Fruit fly (Drosophila melanogaster) whole organism, prepupa: ENCODE data around the gene Meltrin.

Experiments used
- CG10631 ChIP-seq: fragments of 200-800 bp; sonication (Bioruptor generic); optimal IDR thresholded peaks from 2 replicates; lab custom pipeline; 2016; ENCODE audit warnings: missing biosample characterization, missing genetic modification characterization
- CG10669 ChIP-seq: fragments of 200-800 bp; sonication (Bioruptor generic); optimal IDR thresholded peaks from 3 replicates; lab custom pipeline; 2018; ENCODE audit warnings: missing biosample characterization, mild to moderate bottlenecking, missing genetic modification characterization, moderate library complexity
- CG11762 ChIP-seq: fragments of 200-800 bp; sonication (Bioruptor generic); optimal IDR thresholded peaks from 3 replicates; lab custom pipeline; 2016; ENCODE audit warnings: missing biosample characterization, missing genetic modification characterization; ENCODE audit not compliant: insufficient read depth
- CG11902 ChIP-seq: fragments of 200-800 bp; sonication (Bioruptor generic); optimal IDR thresholded peaks from 3 replicates; lab custom pipeline; 2016; ENCODE audit warnings: missing biosample characterization, missing genetic modification characterization
- CG1621 ChIP-seq: fragments of 200-800 bp; sonication (Bioruptor generic); optimal IDR thresholded peaks from 3 replicates; lab custom pipeline; 2018; ENCODE audit warnings: missing biosample characterization, mild to moderate bottlenecking, missing genetic modification characterization
- CG16779 ChIP-seq: fragments of 200-800 bp; sonication (Bioruptor generic); optimal IDR thresholded peaks from 3 replicates; lab custom pipeline; 2017; ENCODE audit warnings: missing biosample characterization, mild to moderate bottlenecking, missing genetic modification characterization
- CG31627 ChIP-seq: fragments of 200-800 bp; sonication (Bioruptor generic); optimal IDR thresholded peaks from 3 replicates; lab custom pipeline; 2016; ENCODE audit warnings: missing biosample characterization, missing genetic modification characterization
- CG32006 ChIP-seq: fragments of 200-800 bp; sonication (Bioruptor generic); optimal IDR thresholded peaks from 3 replicates; lab custom pipeline; 2017; ENCODE audit warnings: missing biosample characterization, mild to moderate bottlenecking, missing genetic modification characterization
- CG6163 ChIP-seq: fragments of 200-800 bp; sonication (Bioruptor generic); IDR thresholded peaks from 3 replicates; pipeline ENCODE4 v1.3.6; 2022; ENCODE audit warnings: missing biosample characterization, missing genetic modification characterization
- CG6808 ChIP-seq: fragments of 200-800 bp; sonication (Bioruptor generic); optimal IDR thresholded peaks from 3 replicates; lab custom pipeline; 2017; ENCODE audit warnings: missing biosample characterization, missing genetic modification characterization, mild to moderate bottlenecking, moderate library complexity, missing genetic modification reagents
- CG7368 ChIP-seq: fragments of 200-800 bp; sonication (Bioruptor generic); optimal IDR thresholded peaks from 3 replicates; lab custom pipeline; 2016; ENCODE audit warnings: missing biosample characterization, missing genetic modification characterization
- CG8319 ChIP-seq: fragments of 200-800 bp; sonication (Bioruptor generic); optimal IDR thresholded peaks from 3 replicates; lab custom pipeline; 2016; ENCODE audit warnings: missing biosample characterization, missing genetic modification characterization
- CG8632 ChIP-seq: fragments of 200-800 bp; sonication (Bioruptor generic); optimal IDR thresholded peaks from 3 replicates; lab custom pipeline; 2016; ENCODE audit warnings: missing biosample characterization, missing genetic modification characterization
- CG9139 ChIP-seq: fragments of 200-800 bp; sonication (Bioruptor generic); optimal IDR thresholded peaks from 3 replicates; lab custom pipeline; 2017; ENCODE audit warnings: missing biosample characterization, mild to moderate bottlenecking, missing genetic modification characterization
- Eip75B ChIP-seq: fragments of 200-800 bp; sonication (Bioruptor generic); optimal IDR thresholded peaks from 3 replicates; lab custom pipeline; 2016; ENCODE audit warnings: missing biosample characterization, missing genetic modification characterization
- Eip78C ChIP-seq: fragments of 200-800 bp; sonication (Bioruptor generic); peaks from one replicate; lab custom pipeline; 2016; ENCODE audit warnings: missing biosample characterization, missing genetic modification characterization
- Eip93F ChIP-seq: fragments of 200-800 bp; sonication (Bioruptor generic); optimal IDR thresholded peaks from 2 replicates; lab custom pipeline; 2016; ENCODE audit warnings: missing biosample characterization, mild to moderate bottlenecking, missing genetic modification characterization
- Ets21C ChIP-seq: fragments of 200-800 bp; sonication (Bioruptor generic); optimal IDR thresholded peaks from 3 replicates; lab custom pipeline; 2016; ENCODE audit warnings: missing biosample characterization, missing genetic modification characterization
- Ets96B ChIP-seq: fragments of 200-800 bp; optimal IDR thresholded peaks from 2 replicates; lab custom pipeline; 2019; ENCODE audit warnings: missing biosample characterization, mild to moderate bottlenecking, missing genetic modification characterization, moderate library complexity
- Gug ChIP-seq: fragments of 200-800 bp; sonication (Bioruptor generic); IDR thresholded peaks from 2 replicates; pipeline ENCODE4 v1.3.6; 2022; ENCODE audit warnings: missing biosample characterization, missing genetic modification characterization
- Hr38 ChIP-seq: sonication (Bioruptor generic); optimal IDR thresholded peaks from 2 replicates; lab custom pipeline; 2016; ENCODE audit warnings: missing biosample characterization, missing genetic modification characterization
- Hr39 ChIP-seq: fragments of 200-800 bp; sonication (Bioruptor generic); optimal IDR thresholded peaks from 2 replicates; lab custom pipeline; 2016; ENCODE audit warnings: missing biosample characterization, missing genetic modification characterization
- Hr4 ChIP-seq: fragments of 200-800 bp; sonication (Bioruptor generic); optimal IDR thresholded peaks from 3 replicates; lab custom pipeline; 2016; ENCODE audit warnings: missing biosample characterization, missing genetic modification characterization
- Met ChIP-seq: fragments of 200-800 bp; sonication (Bioruptor generic); optimal IDR thresholded peaks from 3 replicates; lab custom pipeline; 2016; ENCODE audit warnings: missing biosample characterization, missing genetic modification characterization
- OdsH ChIP-seq: fragments of 200-800 bp; sonication (Bioruptor generic); optimal IDR thresholded peaks from 3 replicates; lab custom pipeline; 2016; ENCODE audit warnings: missing biosample characterization, missing genetic modification characterization
- Smox ChIP-seq: fragments of 200-800 bp; sonication (Bioruptor generic); optimal IDR thresholded peaks from 3 replicates; lab custom pipeline; 2016; ENCODE audit warnings: missing biosample characterization, missing genetic modification characterization
- Sox14 ChIP-seq: fragments of 200-800 bp; sonication (Bioruptor generic); optimal IDR thresholded peaks from 3 replicates; lab custom pipeline; 2016; ENCODE audit warnings: missing biosample characterization, missing genetic modification characterization
- Sox15 ChIP-seq: fragments of 200-800 bp; sonication (Bioruptor generic); optimal IDR thresholded peaks from 3 replicates; lab custom pipeline; 2016; ENCODE audit warnings: missing biosample characterization, missing genetic modification characterization
- acj6 ChIP-seq: fragments of 200-800 bp; sonication (Bioruptor generic); optimal IDR thresholded peaks from 3 replicates; lab custom pipeline; 2016; ENCODE audit warnings: missing biosample characterization, missing genetic modification characterization
- cyc ChIP-seq: fragments of 200-800 bp; sonication (Bioruptor generic); optimal IDR thresholded peaks from 3 replicates; lab custom pipeline; 2016; ENCODE audit warnings: missing biosample characterization, missing genetic modification characterization
- dac ChIP-seq: fragments of 200-800 bp; sonication (Bioruptor generic); optimal IDR thresholded peaks from 2 replicates; lab custom pipeline; 2017; ENCODE audit warnings: missing biosample characterization, mild to moderate bottlenecking, missing genetic modification characterization
- dsx ChIP-seq: fragments of 200-800 bp; optimal IDR thresholded peaks from 3 replicates; lab custom pipeline; 2019; ENCODE audit warnings: missing biosample characterization, mild to moderate bottlenecking, missing genetic modification characterization, moderate library complexity; ENCODE audit not compliant: poor library complexity, severe bottlenecking
- eg ChIP-seq: fragments of 200-800 bp; sonication (Bioruptor generic); IDR thresholded peaks from 3 replicates; pipeline ENCODE4 v1.3.6; 2022; ENCODE audit warnings: missing biosample characterization, missing genetic modification characterization
- esn ChIP-seq: fragments of 200-800 bp; sonication (Bioruptor generic); optimal IDR thresholded peaks from 2 replicates; lab custom pipeline; 2016; ENCODE audit warnings: missing biosample characterization, mild to moderate bottlenecking, missing genetic modification characterization, moderate library complexity
- fd59A ChIP-seq: fragments of 200-800 bp; sonication (Bioruptor generic); optimal IDR thresholded peaks from 2 replicates; lab custom pipeline; 2017; ENCODE audit warnings: missing biosample characterization, mild to moderate bottlenecking, missing genetic modification characterization, missing genetic modification reagents
- fd85E ChIP-seq: fragments of 200-800 bp; sonication (Bioruptor generic); optimal IDR thresholded peaks from 3 replicates; lab custom pipeline; 2016; ENCODE audit warnings: missing biosample characterization, missing genetic modification characterization
- fkh ChIP-seq: fragments of 200-800 bp; sonication (Bioruptor generic); optimal IDR thresholded peaks from 3 replicates; lab custom pipeline; 2017; ENCODE audit warnings: missing biosample characterization, mild to moderate bottlenecking, missing genetic modification characterization, moderate library complexity
- lz ChIP-seq: fragments of 200-800 bp; sonication (Bioruptor generic); optimal IDR thresholded peaks from 3 replicates; lab custom pipeline; 2016; ENCODE audit warnings: missing biosample characterization, missing genetic modification characterization
- net ChIP-seq: fragments of 200-800 bp; sonication (Bioruptor generic); optimal IDR thresholded peaks from 3 replicates; lab custom pipeline; 2016; ENCODE audit warnings: missing biosample characterization, missing genetic modification characterization
- salr ChIP-seq, 2 experiments: fragments of 200-800 bp; sonication (Bioruptor generic); optimal IDR thresholded peaks; 3 replicates each; lab custom pipeline; 2016 to 2018; ENCODE audit warnings: missing biosample characterization in 2 of 2, missing genetic modification characterization in 2 of 2, mild to moderate bottlenecking in 1 of 2
- spab ChIP-seq: fragments of 200-800 bp; sonication (Bioruptor generic); optimal IDR thresholded peaks from 2 replicates; lab custom pipeline; 2017; ENCODE audit warnings: missing biosample characterization, mild to moderate bottlenecking, missing genetic modification characterization, missing genetic modification reagents
- ss ChIP-seq, 2 experiments: fragments of 200-800 bp; sonication (Bioruptor generic); optimal IDR thresholded peaks; 2 replicates in 1 of 2; 3 replicates in 1 of 2; lab custom pipeline; 2017 to 2018; ENCODE audit warnings: mild to moderate bottlenecking in 2 of 2, missing biosample characterization in 2 of 2, missing genetic modification characterization in 2 of 2, moderate library complexity in 1 of 2
- svp ChIP-seq: fragments of 200-800 bp; sonication (Bioruptor generic); peaks from one replicate; lab custom pipeline; 2016; ENCODE audit warnings: missing biosample characterization, missing genetic modification characterization
- topi ChIP-seq: fragments of 200-800 bp; sonication (Bioruptor generic); optimal IDR thresholded peaks from 3 replicates; lab custom pipeline; 2016; ENCODE audit warnings: missing biosample characterization, missing genetic modification characterization
- vri ChIP-seq: fragments of 200-800 bp; sonication (Bioruptor generic); optimal IDR thresholded peaks from 3 replicates; lab custom pipeline; 2016; ENCODE audit warnings: missing biosample characterization, mild to moderate bottlenecking, missing genetic modification characterization

Meltrin gene

DNA sequence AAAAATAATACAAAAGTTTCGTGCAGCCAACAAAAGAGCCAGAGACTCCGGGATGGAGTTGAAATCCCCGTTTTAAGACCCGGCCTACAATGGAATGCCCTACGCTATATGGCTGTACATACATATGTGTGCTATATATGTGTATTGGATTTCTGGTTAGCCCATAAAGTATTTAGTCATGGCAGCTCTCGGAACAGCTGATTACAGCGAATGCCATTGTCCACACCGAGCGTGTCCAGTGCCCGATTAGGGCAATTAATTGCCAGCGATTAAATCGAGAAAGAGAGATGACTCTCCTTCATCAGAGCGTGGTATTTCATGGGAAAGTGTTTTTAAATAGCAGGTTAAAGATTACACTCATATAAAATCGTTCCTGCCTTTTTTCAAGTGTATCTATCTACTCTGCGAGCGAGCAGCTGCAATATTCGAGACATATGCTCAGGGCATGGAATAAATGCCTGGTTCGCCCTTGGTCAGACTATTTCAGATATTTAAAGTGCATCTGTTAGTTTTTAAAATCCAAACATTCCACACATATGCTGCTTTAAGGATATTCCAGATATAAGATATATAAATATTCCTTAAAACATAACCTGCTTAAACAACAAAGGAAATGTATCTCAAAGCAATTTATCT, 20.1 kb upstream of the Meltrin start (continued):
- TF ChIP-seq Hr38 (no peak), Gug (GFP tag; lab: Robert Waterston, UW) (no peak), CG7368 (no peak), Eip93F (GFP tag; lab: Kevin White, UChicago) (no peak), Eip75B (GFP tag; lab: Kevin White, UChicago) (no peak), dac (GFP tag; lab: Kevin White, UChicago) (no peak), esn (GFP tag; lab: Kevin White, UChicago) (no peak), CG8319 (GFP tag; lab: Kevin White, UChicago) (no peak), cyc (GFP tag; lab: Kevin White, UChicago) (no peak), Sox15 (GFP tag; lab: Kevin White, UChicago) (no peak), Met (GFP tag; lab: Kevin White, UChicago) (peak; percentile 4), fkh (GFP tag; lab: Kevin White, UChicago) (no peak), dsx (GFP tag; lab: Kevin White, UChicago) (no peak), lz (no peak), CG8632 (GFP tag; lab: Kevin White, UChicago) (no peak), net (GFP tag; lab: Kevin White, UChicago) (peak; percentile 39), Sox14 (GFP tag; lab: Kevin White, UChicago) (peak; percentile 13), fd59A (GFP tag; lab: Kevin White, UChicago) (peak; percentile 52), CG11902 (GFP tag; lab: Kevin White, UChicago) (no peak), Ets21C (no peak), CG6163 (GFP tag; lab: Robert Waterston, UW) (no peak), CG16779 (tag; lab: Kevin White, UChicago) (no peak), OdsH (GFP tag; lab: Kevin White, UChicago) (peak; percentile 31), svp (GFP tag; lab: Kevin White, UChicago) (no peak), spab (GFP tag; lab: Kevin White, UChicago) (no peak), CG11762 (GFP tag; lab: Kevin White, UChicago) (no peak), Eip78C (GFP tag; lab: Kevin White, UChicago) (peak; percentile 55)

DNA sequence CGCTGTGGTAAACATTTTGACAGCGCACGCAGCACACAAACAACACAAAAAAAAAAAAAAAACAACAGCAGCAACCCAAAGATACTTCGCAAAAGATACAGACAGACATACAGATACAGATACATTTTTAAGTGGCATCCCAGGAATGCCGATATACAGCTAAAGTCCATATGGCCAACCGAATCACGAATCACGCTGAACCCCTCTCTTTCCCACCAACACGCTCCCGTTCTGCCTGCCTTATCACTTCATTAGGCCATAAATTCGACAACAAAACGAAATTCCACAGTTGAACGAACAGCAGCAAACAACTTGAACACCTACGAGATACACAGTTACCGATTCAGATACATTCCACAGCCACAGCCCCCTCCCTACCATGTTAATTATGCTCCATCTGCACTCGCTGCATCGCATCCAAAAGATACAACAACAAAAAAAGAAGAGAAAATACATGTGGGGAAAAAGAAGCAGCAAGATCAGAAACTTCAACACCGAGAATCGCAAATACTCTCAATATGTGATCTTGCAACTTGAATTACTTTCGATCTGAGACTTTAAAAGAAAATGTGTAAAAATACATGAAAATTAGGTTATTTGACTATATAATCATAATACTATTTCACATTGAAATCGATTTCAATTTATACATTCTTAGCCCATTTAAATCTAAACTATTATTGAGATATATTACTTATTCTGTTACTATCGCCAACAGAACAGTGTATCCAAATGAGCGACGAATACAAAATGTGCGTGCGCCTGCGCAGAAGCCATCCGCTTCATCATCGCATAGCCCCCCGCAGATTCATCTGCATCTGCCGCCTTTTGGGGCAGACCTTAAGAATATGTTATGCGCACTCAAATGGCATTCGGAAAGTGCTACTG, 19.3 kb upstream of the Meltrin start:
- no peak for TF ChIP-seq net (GFP tag; lab: Kevin White, UChicago)
- TF ChIP-seq CG9139 (GFP tag; lab: Kevin White, UChicago), result no peak
- peak; percentile 26 for TF ChIP-seq lz
- TF ChIP-seq eg (GFP tag; lab: Robert Waterston, UW), result no peak
- peak; percentile 43 for TF ChIP-seq CG32006 (GFP tag; lab: Kevin White, UChicago)
- TF ChIP-seq fd85E (GFP tag; lab: Kevin White, UChicago), result no peak
- TF ChIP-seq CG8319 (GFP tag; lab: Kevin White, UChicago), result peak; percentile 23
- no peak for TF ChIP-seq CG7368
- TF ChIP-seq vri (GFP tag; lab: Kevin White, UChicago), result peak; percentile 24
- peak; percentile 32 for TF ChIP-seq CG10669 (GFP tag; lab: Kevin White, UChicago)
- peak; percentile 58 for TF ChIP-seq Ets96B (tag; lab: Kevin White, UChicago)
- TF ChIP-seq dsx (GFP tag; lab: Kevin White, UChicago), result peak; percentile 75
- TF ChIP-seq CG10631 (GFP tag; lab: Kevin White, UChicago), result peak; percentile 47
- TF ChIP-seq Hr4 (GFP tag; lab: Kevin White, UChicago), result peak; percentile 7
- TF ChIP-seq CG6808 (GFP tag; lab: Kevin White, UChicago), result peak; percentile 66
- TF ChIP-seq dac (GFP tag; lab: Kevin White, UChicago), result no peak
- peak in 1 of 2 experiments; percentile 19 for TF ChIP-seq salr (GFP tag; optimal IDR thresholded peaks at IDR 0.05; lab: Kevin White, UChicago)
- no peak for TF ChIP-seq cyc (GFP tag; lab: Kevin White, UChicago)
- peak; percentile 28 for TF ChIP-seq CG31627 (GFP tag; lab: Kevin White, UChicago)
- TF ChIP-seq acj6 (GFP tag; lab: Kevin White, UChicago), result peak; percentile 23
- no peak for TF ChIP-seq fd59A (GFP tag; lab: Kevin White, UChicago)
- TF ChIP-seq Hr38, result no peak
- peak; percentile 23 for TF ChIP-seq Eip93F (GFP tag; lab: Kevin White, UChicago)
- TF ChIP-seq esn (GFP tag; lab: Kevin White, UChicago), result peak; percentile 44
- no peak for TF ChIP-seq CG1621 (tag; lab: Kevin White, UChicago)
- TF ChIP-seq Hr39 (GFP tag; lab: Kevin White, UChicago), result peak; percentile 18
- TF ChIP-seq Eip78C (GFP tag; lab: Kevin White, UChicago), result peak; percentile 80
- TF ChIP-seq svp (GFP tag; lab: Kevin White, UChicago), result peak; percentile 81
- peak; percentile 5 for TF ChIP-seq spab (GFP tag; lab: Kevin White, UChicago)
- peak; percentile 42 for TF ChIP-seq topi (GFP tag; lab: Kevin White, UChicago)
- TF ChIP-seq Sox14 (GFP tag; lab: Kevin White, UChicago), result peak; percentile 30
- TF ChIP-seq ss (GFP tag; optimal IDR thresholded peaks at IDR 0.05; lab: Kevin White, UChicago), result peak; percentile 57 to 67
- TF ChIP-seq Smox (GFP tag; lab: Kevin White, UChicago), result peak; percentile 46
